Fruit fly (Drosophila melanogaster): ENCODE data around the gene wkd.

Gene wkd

dm6 chr3R:11568873-11569450 lies 12.4 kb upstream of the wkd start, which contains the start of gene Mrp4 (continued):
- TF ChIP-seq insv (GFP tag; optimal IDR thresholded peaks at IDR 0.05) (peak in 1 of 2 experiments; percentile 6), ro (GFP tag; IDR thresholded peaks at IDR 0.05) (no peak), knrl (GFP tag; IDR thresholded peaks at IDR 0.05; ENCODE audit: partially characterized antibody) (no peak), corto (GFP tag; optimal IDR thresholded peaks at IDR 0.05) (peak; percentile 40), amos (GFP tag; IDR thresholded peaks at IDR 0.05; ENCODE audit: partially characterized antibody) (peak; percentile 40; the same call in 1 of the 2 replicates), Vsx1 (GFP tag; optimal IDR thresholded peaks at IDR 0.05) (no peak), CG12219 (GFP tag; optimal IDR thresholded peaks at IDR 0.05) (peak; percentile 64), CG3407 (GFP tag; optimal IDR thresholded peaks at IDR 0.05) (peak; percentile 48), Hr51 (GFP tag; optimal IDR thresholded peaks at IDR 0.05) (peak; percentile 24 to 33), CG10979 (tag; optimal IDR thresholded peaks at IDR 0.05) (no peak), sob (GFP tag; IDR thresholded peaks at IDR 0.05) (peak; percentile 69; the same call in 1 of the 2 replicates), nmo (GFP tag; optimal IDR thresholded peaks at IDR 0.05) (no peak), trh (GFP tag; optimal IDR thresholded peaks at IDR 0.05) (no peak), CG32772 (GFP tag; IDR thresholded peaks at IDR 0.05) (no peak), CG9437 (GFP tag; optimal IDR thresholded peaks at IDR 0.05) (peak; percentile 31), Ssrp (tag; optimal IDR thresholded peaks at IDR 0.05) (no peak), CTCF (GFP tag; optimal IDR thresholded peaks at IDR 0.05) (no peak), CG12071 (GFP tag; optimal IDR thresholded peaks at IDR 0.05) (peak; percentile 76), ap (GFP tag; IDR thresholded peaks at IDR 0.05) (no peak), pfk (GFP tag; optimal IDR thresholded peaks at IDR 0.05) (peak; percentile 60), ranshi (GFP tag; IDR thresholded peaks at IDR 0.05) (peak; percentile 52; the same call in 1 of the 2 replicates), CG13287 (GFP tag; IDR thresholded peaks at IDR 0.05; ENCODE audit: partially characterized antibody) (peak; percentile 66), PHDP (tag; optimal IDR thresholded peaks at IDR 0.05) (peak; percentile 50), CG5180 (GFP tag; optimal IDR thresholded peaks at IDR 0.05) (peak; percentile 41), CG14014 (GFP tag; IDR thresholded peaks at IDR 0.05) (peak; percentile 58; the same call in 1 of the 2 replicates), ase (GFP tag; IDR thresholded peaks at IDR 0.05) (peak; percentile 41; the same call in 1 of the 3 replicates), hkb (optimal IDR thresholded peaks at IDR 0.05) (no peak), hkb (GFP tag; IDR thresholded peaks at IDR 0.05) (peak; percentile 57; the same call in 1 of the 2 replicates), grn (GFP tag; optimal IDR thresholded peaks at IDR 0.05) (peak; percentile 96), CG32532 (GFP tag; IDR thresholded peaks at IDR 0.05) (peak; percentile 78; the same call in 1 of the 2 replicates), CG15073 (GFP tag; optimal IDR thresholded peaks at IDR 0.05) (no peak), CG30403 (GFP tag; optimal IDR thresholded peaks at IDR 0.05) (no peak), CG10959 (GFP tag; IDR thresholded peaks at IDR 0.05) (no peak), nau (GFP tag; optimal IDR thresholded peaks at IDR 0.05) (no peak), HmgD (GFP tag; optimal IDR thresholded peaks at IDR 0.05) (no peak), CG7372 (GFP tag; IDR thresholded peaks at IDR 0.05) (no peak), CG12659 (GFP tag; optimal IDR thresholded peaks at IDR 0.05) (no peak), Hsf (GFP tag; optimal IDR thresholded peaks at IDR 0.05) (no peak), CG1233 (GFP tag; optimal IDR thresholded peaks at IDR 0.05) (peak; percentile 8), CG17829 (tag; optimal IDR thresholded peaks at IDR 0.05) (peak; percentile 11), Ada2b (GFP tag; IDR thresholded peaks at IDR 0.05) (peak; percentile 15; the same call in 1 of the 2 replicates), CG3995 (GFP tag; optimal IDR thresholded peaks at IDR 0.05) (peak; percentile 71), wdn (GFP tag; IDR thresholded peaks at IDR 0.05) (peak; percentile 39; the same call in 1 of the 2 replicates), bowl (GFP tag; IDR thresholded peaks at IDR 0.05) (peak; percentile 62; the same call in 1 of the 2 replicates), mld (GFP tag; IDR thresholded peaks at IDR 0.05; ENCODE audit: partially characterized antibody) (0 out of 3 replicates have a peak, but pooled peaks have one; percentile 50), Opbp (GFP tag; IDR thresholded peaks at IDR 0.05; ENCODE audit: partially characterized antibody) (peak; percentile 61), Bgb (GFP tag; IDR thresholded peaks at IDR 0.05; ENCODE audit: partially characterized antibody) (peak; percentile 74), psq (GFP tag; optimal IDR thresholded peaks at IDR 0.05) (no peak), Doc3 (GFP tag; IDR thresholded peaks at IDR 0.05; ENCODE audit: partially characterized antibody) (peak; percentile 55; the same call in 1 of the 3 replicates)

Data from whole organism, embryonic.